Worm (Caenorhabditis elegans) whole organism, L1 larva: ENCODE results near the gene nhr-253.
A peak's percentile ranks its signal among the peaks of the same experiment; 100 is the strongest.

Source experiments
- C16A3.4 ChIP-seq: fragments of 150-350 bp; optimal IDR thresholded peaks from 2 replicates; lab custom pipeline; 2014; ENCODE audit warnings: missing biosample characterization, missing genetic modification characterization
- F16B12.6 ChIP-seq: fragments of 150-350 bp; optimal IDR thresholded peaks from 2 replicates; lab custom pipeline; 2014; ENCODE audit warnings: missing biosample characterization, missing genetic modification characterization
- blmp-1 ChIP-seq: fragments of 150-350 bp; optimal IDR thresholded peaks from 2 replicates; lab custom pipeline; 2014; ENCODE audit warnings: missing biosample characterization, missing genetic modification characterization
- ces-1 ChIP-seq: fragments of 150-350 bp; optimal IDR thresholded peaks from 2 replicates; lab custom pipeline; 2014; ENCODE audit warnings: missing biosample characterization, missing genetic modification reagents, missing genetic modification characterization
- dsc-1 ChIP-seq: sonication (generic microtip); optimal IDR thresholded peaks from 2 replicates; lab custom pipeline; 2016; ENCODE audit warnings: mild to moderate bottlenecking, missing genetic modification characterization, missing compliant biosample characterization
- efl-1 ChIP-seq, 4 experiments: fragments of 150-350 bp; optimal IDR thresholded peaks in 3 of 4; peaks in 1 of 4; 1 replicate in 1 of 4; 2 replicates in 3 of 4; lab custom pipeline; 2014; ENCODE audit warnings: missing biosample characterization in 2 of 4, missing genetic modification characterization in 2 of 4, missing genetic modification reagents in 2 of 4
- elt-3 ChIP-seq, 6 experiments: fragments of 150-350 bp in 1 of 6; sonication (generic microtip); optimal IDR thresholded peaks; 2 replicates each; lab custom pipeline; 2017 to 2018; ENCODE audit warnings: missing biosample characterization in 6 of 6, missing genetic modification characterization in 6 of 6, inconsistent platforms in 1 of 6
- fos-1 ChIP-seq: fragments of 150-350 bp; optimal IDR thresholded peaks from 2 replicates; lab custom pipeline; 2014; ENCODE audit warnings: missing biosample characterization, missing genetic modification characterization
- hlh-4 ChIP-seq: sonication (generic microtip); optimal IDR thresholded peaks from 2 replicates; lab custom pipeline; 2016; ENCODE audit warnings: mild to moderate bottlenecking, missing genetic modification characterization, missing compliant biosample characterization
- jun-1 ChIP-seq: fragments of 150-350 bp; optimal IDR thresholded peaks from 2 replicates; lab custom pipeline; 2014; ENCODE audit warnings: missing biosample characterization, missing genetic modification reagents, missing genetic modification characterization
- lin-13 ChIP-seq: fragments of 150-350 bp; optimal IDR thresholded peaks from 2 replicates; lab custom pipeline; 2014; ENCODE audit warnings: missing biosample characterization, missing genetic modification reagents, missing genetic modification characterization
- lin-14 ChIP-seq: fragments of 200-800 bp; sonication (Bioruptor generic); optimal IDR thresholded peaks from 2 replicates; lab custom pipeline; 2018; ENCODE audit warnings: mild to moderate bottlenecking, missing genetic modification characterization, moderate library complexity, missing compliant biosample characterization
- lin-15B ChIP-seq: fragments of 150-350 bp; sonication (generic microtip); optimal IDR thresholded peaks from 3 replicates; lab custom pipeline; 2014; ENCODE audit warnings: missing biosample characterization, missing genetic modification characterization
- lin-39 ChIP-seq: fragments of 150-350 bp; optimal IDR thresholded peaks from 2 replicates; lab custom pipeline; 2014; ENCODE audit warnings: missing biosample characterization, missing genetic modification reagents, missing genetic modification characterization
- mab-9 ChIP-seq: fragments of 200-800 bp; sonication (Bioruptor generic); IDR thresholded peaks from 2 replicates; pipeline ENCODE4 v1.3.6; 2022; ENCODE audit warnings: missing genetic modification reagents, missing genetic modification characterization, missing compliant biosample characterization
- mdl-1 ChIP-seq, 2 experiments: fragments of 150-350 bp; optimal IDR thresholded peaks; 2 replicates each; lab custom pipeline; 2014 to 2017; ENCODE audit warnings: missing biosample characterization in 2 of 2, missing genetic modification characterization in 2 of 2, inconsistent platforms in 1 of 2
- nhr-19 ChIP-seq: fragments of 200-800 bp; sonication (Bioruptor generic); conservative IDR thresholded peaks from 2 replicates; pipeline ENCODE4 v1.3.6; 2022; ENCODE audit warnings: missing genetic modification characterization, missing compliant biosample characterization
- nhr-20 ChIP-seq: sonication (generic microtip); optimal IDR thresholded peaks from 2 replicates; lab custom pipeline; 2016; ENCODE audit warnings: mild to moderate bottlenecking, missing genetic modification characterization, missing compliant biosample characterization
- nhr-28 ChIP-seq: fragments of 150-350 bp; optimal IDR thresholded peaks from 2 replicates; lab custom pipeline; 2014; ENCODE audit warnings: missing biosample characterization, missing genetic modification characterization
- nhr-77 ChIP-seq: fragments of 150-350 bp; optimal IDR thresholded peaks from 2 replicates; lab custom pipeline; 2014; ENCODE audit warnings: missing biosample characterization, missing genetic modification characterization
- nhr-84 ChIP-seq: sonication (generic microtip); optimal IDR thresholded peaks from 2 replicates; lab custom pipeline; 2017; ENCODE audit warnings: missing biosample characterization, missing genetic modification characterization
- nhr-85 ChIP-seq: sonication (generic microtip); peaks from one replicate; lab custom pipeline; 2016; ENCODE audit warnings: missing genetic modification characterization, inconsistent platforms, missing compliant biosample characterization
- nhr-90 ChIP-seq: sonication (generic microtip); optimal IDR thresholded peaks from 2 replicates; lab custom pipeline; 2016; ENCODE audit warnings: mild to moderate bottlenecking, missing genetic modification characterization, missing compliant biosample characterization; ENCODE audit not compliant: poor library complexity
- pag-3 ChIP-seq: sonication (generic microtip); optimal IDR thresholded peaks from 2 replicates; lab custom pipeline; 2017; ENCODE audit warnings: missing genetic modification characterization, mild to moderate bottlenecking, missing compliant biosample characterization, antibody characterized with exemption, borderline replicate concordance; ENCODE audit not compliant: insufficient read depth
- pax-3 ChIP-seq: fragments of 200-800 bp; sonication (Bioruptor generic); optimal IDR thresholded peaks from 2 replicates; lab custom pipeline; 2018; ENCODE audit warnings: mild to moderate bottlenecking, missing genetic modification characterization, moderate library complexity, missing compliant biosample characterization
- pqm-1 ChIP-seq: sonication (generic microtip); optimal IDR thresholded peaks from 3 replicates; lab custom pipeline; 2017; ENCODE audit warnings: missing biosample characterization, missing genetic modification characterization
- rnt-1 ChIP-seq: sonication (generic microtip); optimal IDR thresholded peaks from 2 replicates; lab custom pipeline; 2016; ENCODE audit warnings: mild to moderate bottlenecking, missing genetic modification characterization, moderate library complexity, missing compliant biosample characterization
- sptf-1 ChIP-seq: fragments of 150-350 bp; optimal IDR thresholded peaks from 2 replicates; lab custom pipeline; 2014; ENCODE audit warnings: missing biosample characterization, missing genetic modification characterization
- unc-30 ChIP-seq: sonication (generic microtip); optimal IDR thresholded peaks from 2 replicates; lab custom pipeline; 2017; ENCODE audit warnings: missing biosample characterization, missing genetic modification characterization
- unc-62 ChIP-seq: fragments of 150-350 bp; optimal IDR thresholded peaks from 2 replicates; lab custom pipeline; 2014; ENCODE audit warnings: missing biosample characterization, missing genetic modification reagents, missing genetic modification characterization
- unc-86 ChIP-seq: sonication (generic microtip); optimal IDR thresholded peaks from 2 replicates; lab custom pipeline; 2016; ENCODE audit warnings: missing genetic modification characterization, missing compliant biosample characterization
- ztf-11 ChIP-seq, 2 experiments: sonication (generic microtip); optimal IDR thresholded peaks; 2 replicates each; lab custom pipeline; 2016 to 2017; ENCODE audit warnings: missing genetic modification characterization in 2 of 2, missing biosample characterization in 1 of 2, missing compliant biosample characterization in 1 of 2

The nhr-253 gene

ce11 chrV:356959-357702, 39.3 kb upstream of the nhr-253 start:
- no peak for TF ChIP-seq C16A3.4
- TF ChIP-seq nhr-20 (tag; lab: Kevin White, UChicago): no peak
- no peak for TF ChIP-seq efl-1 (optimal IDR thresholded peaks at IDR 0.05; lab: Kevin White, UChicago)
- peak in 1 of 2 experiments; percentile 1 for TF ChIP-seq efl-1 (GFP tag; optimal IDR thresholded peaks at IDR 0.05 in 1 of 2; lab: Kevin White, UChicago)
- no peak for TF ChIP-seq nhr-19 (GFP tag; lab: Robert Waterston, UW)

ce11 chrV:358473-358872, 37.9 kb upstream of the nhr-253 start:
- no peak for TF ChIP-seq ztf-11 (tag; optimal IDR thresholded peaks at IDR 0.05; lab: Kevin White, UChicago)
- no peak for TF ChIP-seq jun-1 (tag; lab: Kevin White, UChicago)
- TF ChIP-seq nhr-77 (tag; lab: Kevin White, UChicago): no peak
- TF ChIP-seq nhr-28 (tag; lab: Kevin White, UChicago): no peak
- no peak for TF ChIP-seq pag-3 (tag; lab: Kevin White, UChicago)
- TF ChIP-seq dsc-1 (tag; lab: Kevin White, UChicago): no peak

ce11 chrV:359466-359865, 36.9 kb upstream of the nhr-253 start, which contains the start of gene T22H9.1:
T22H9.1 (plus strand) TSS chrV:359766.
- TF ChIP-seq hlh-4 (no peak), unc-62 (no peak), elt-3 (tag; optimal IDR thresholded peaks at IDR 0.05; lab: Kevin White, UChicago) (no peak), nhr-85 (tag; lab: Kevin White, UChicago) (no peak), lin-14 (GFP tag; lab: Kevin White, UChicago) (no peak), lin-39 (tag; lab: Kevin White, UChicago) (no peak), pqm-1 (tag; lab: Kevin White, UChicago) (no peak), rnt-1 (no peak), nhr-84 (tag; lab: Kevin White, UChicago) (no peak), blmp-1 (tag; lab: Kevin White, UChicago) (no peak), nhr-28 (tag; lab: Kevin White, UChicago) (no peak), F16B12.6 (tag; lab: Kevin White, UChicago) (no peak), nhr-90 (tag; lab: Kevin White, UChicago) (no peak), mdl-1 (tag; optimal IDR thresholded peaks at IDR 0.05; lab: Kevin White, UChicago) (no peak), lin-15B (tag; lab: Kevin White, UChicago) (no peak), unc-86 (no peak), unc-30 (no peak), efl-1 (optimal IDR thresholded peaks at IDR 0.05; lab: Kevin White, UChicago) (no peak), efl-1 (GFP tag; optimal IDR thresholded peaks at IDR 0.05 in 1 of 2; lab: Kevin White, UChicago) (no peak)

ce11 chrV:360068-360467, 36.3 kb upstream of the nhr-253 start:
- TF ChIP-seq mab-9 (GFP tag; lab: Robert Waterston, UW) (no peak), F16B12.6 (tag; lab: Kevin White, UChicago) (no peak), efl-1 (optimal IDR thresholded peaks at IDR 0.05; lab: Kevin White, UChicago) (no peak), efl-1 (GFP tag; optimal IDR thresholded peaks at IDR 0.05 in 1 of 2; lab: Kevin White, UChicago) (peak in 1 of 2 experiments; percentile 52), fos-1 (no peak)

DNA sequence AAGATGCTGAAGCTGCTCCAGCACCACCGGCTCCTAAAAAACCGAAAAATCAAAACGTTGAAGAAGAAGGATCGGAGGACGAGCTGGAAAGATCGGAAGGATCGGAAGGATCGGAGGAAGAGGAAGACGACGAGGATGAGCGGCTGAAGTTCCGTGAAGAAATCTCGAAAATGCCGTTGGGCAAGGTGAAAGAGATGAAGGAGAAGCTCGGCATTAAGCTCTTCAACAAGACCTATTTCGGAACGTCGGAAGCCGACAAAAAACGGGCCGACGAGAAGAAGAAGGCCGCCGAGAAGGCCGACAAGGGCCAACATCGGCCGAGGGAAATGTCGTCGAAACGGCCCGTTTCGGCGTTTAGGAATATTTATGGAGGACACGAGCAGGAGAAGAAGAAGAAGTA, 35.1 kb upstream of the nhr-253 start:
- TF ChIP-seq efl-1 (optimal IDR thresholded peaks at IDR 0.05; lab: Kevin White, UChicago) (no peak), efl-1 (GFP tag; optimal IDR thresholded peaks at IDR 0.05 in 1 of 2; lab: Kevin White, UChicago) (peak in 1 of 2 experiments; percentile 80), lin-13 (no peak)

DNA sequence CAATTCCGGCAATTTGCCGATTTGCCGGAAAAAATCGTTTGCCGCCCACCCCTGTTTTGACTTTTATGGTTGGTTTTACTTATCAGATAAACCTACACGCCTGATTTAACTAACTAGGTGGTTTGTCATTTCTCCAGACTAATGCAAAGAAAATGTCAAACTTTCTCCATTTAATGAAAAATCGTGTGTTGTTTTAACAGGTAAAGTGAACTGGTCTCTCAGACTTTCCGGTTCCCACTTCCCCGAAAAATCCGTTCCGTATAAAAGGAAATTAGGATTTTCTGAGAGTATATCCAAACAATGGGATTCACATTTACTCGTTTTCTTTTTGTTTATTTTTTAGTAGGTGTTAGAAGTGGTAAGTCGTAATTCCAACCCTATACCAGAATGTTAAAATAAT, 31.7 kb upstream of the nhr-253 start, which contains the start of gene mltn-6:
Gene mltn-6, plus strand, starts transcription at position 301 of the 400 bp plus-strand sequence.
- TF ChIP-seq ces-1 (GFP tag; lab: Kevin White, UChicago) (no peak), pax-3 (tag; lab: Kevin White, UChicago) (no peak), sptf-1 (tag; lab: Kevin White, UChicago) (no peak)
- TF ChIP-seq, all 84 proteins: peak for 0
